Worm (Caenorhabditis elegans): Measurements from ENCODE around the gene snx-17.

- TF ChIP-seq pes-1 (GFP tag; IDR thresholded peaks at IDR 0.05) = no peak
- TF ChIP-seq ama-1 (optimal IDR thresholded peaks at IDR 0.05) = no peak
- TF ChIP-seq sea-1 (GFP tag; conservative IDR thresholded peaks at IDR 0.05) = no peak
Observed at ce11 chrX:13112664-13113063, 9.4 kb downstream of the snx-17 start.
